Fruit fly (Drosophila melanogaster): ENCODE data around the gene atms.

Gene atms

dm6 chr3R:4804126-4804649 lies 54.4 kb downstream of the atms start (continued):
- TF ChIP-seq CG10543 (GFP tag; optimal IDR thresholded peaks at IDR 0.05) (peak; percentile 3), CG7357 (GFP tag; IDR thresholded peaks at IDR 0.05) (0 out of 3 replicates have a peak, but pooled peaks have one; percentile 17), CG30403 (GFP tag; optimal IDR thresholded peaks at IDR 0.05) (peak; percentile 21), HLH3B (GFP tag; IDR thresholded peaks at IDR 0.05) (no peak), stc (GFP tag; IDR thresholded peaks at IDR 0.05) (peak; percentile 5; the same call in 1 of the 2 replicates), crol (GFP tag; IDR thresholded peaks at IDR 0.05) (no peak), CG8281 (tag; optimal IDR thresholded peaks at IDR 0.05) (peak; percentile 1), nau (GFP tag; optimal IDR thresholded peaks at IDR 0.05) (no peak), CG16813 (GFP tag; IDR thresholded peaks at IDR 0.05; ENCODE audit: partially characterized antibody) (peak; percentile 24; the same call in 1 of the 3 replicates), unc-4 (GFP tag; IDR thresholded peaks at IDR 0.05; ENCODE audit: partially characterized antibody) (peak; percentile 52), sens (GFP tag) (peak; percentile 68), run (tag; optimal IDR thresholded peaks at IDR 0.05) (peak; percentile 17), CG6689 (GFP tag; IDR thresholded peaks at IDR 0.05) (peak; percentile 34; the same call in 1 of the 2 replicates), Max (GFP tag; optimal IDR thresholded peaks at IDR 0.05) (peak; percentile 38), ewg (GFP tag; optimal IDR thresholded peaks at IDR 0.05) (no peak), lmd (GFP tag; IDR thresholded peaks at IDR 0.05) (peak; percentile 41), HmgD (GFP tag; optimal IDR thresholded peaks at IDR 0.05) (no peak), CG6175 (GFP tag; IDR thresholded peaks at IDR 0.05) (peak; percentile 91), vnd (GFP tag; IDR thresholded peaks at IDR 0.05; ENCODE audit: partially characterized antibody) (0 out of 3 replicates have a peak, but pooled peaks have one; percentile 8), CG1792 (GFP tag; optimal IDR thresholded peaks at IDR 0.05) (no peak), ind (GFP tag; optimal IDR thresholded peaks at IDR 0.05) (no peak), CG15514 (GFP tag; optimal IDR thresholded peaks at IDR 0.05) (no peak), CG4404 (GFP tag; IDR thresholded peaks at IDR 0.05) (no peak), wek (GFP tag; optimal IDR thresholded peaks at IDR 0.05) (no peak), CG4424 (GFP tag; optimal IDR thresholded peaks at IDR 0.05) (peak; percentile 38), mirr (GFP tag; optimal IDR thresholded peaks at IDR 0.05) (peak; percentile 51), CG18262 (tag; optimal IDR thresholded peaks at IDR 0.05) (peak; percentile 23), Elba2 (GFP tag; optimal IDR thresholded peaks at IDR 0.05) (no peak), bbx (GFP tag; IDR thresholded peaks at IDR 0.05; ENCODE audit: partially characterized antibody) (no peak), CG8359 (GFP tag; optimal IDR thresholded peaks at IDR 0.05; ENCODE audit: borderline replicate concordance) (no peak), Ssrp (tag; optimal IDR thresholded peaks at IDR 0.05) (peak; percentile 9), CG17361 (GFP tag; IDR thresholded peaks at IDR 0.05) (no peak), CG2889 (GFP tag; IDR thresholded peaks at IDR 0.05) (0 out of 3 replicates have a peak, but pooled peaks have one; percentile 7), crp (GFP tag; optimal IDR thresholded peaks at IDR 0.05) (peak in 1 of 2 experiments; percentile 8), CG5180 (GFP tag; optimal IDR thresholded peaks at IDR 0.05) (no peak), Xrp1 (GFP tag; IDR thresholded peaks at IDR 0.05) (peak; percentile 48; the same call in 1 of the 2 replicates), Gsc (GFP tag; IDR thresholded peaks at IDR 0.05) (no peak), jumu (GFP tag; optimal IDR thresholded peaks at IDR 0.05) (no peak), Eip74EF (GFP tag; optimal IDR thresholded peaks at IDR 0.05) (no peak), CG9817 (tag; optimal IDR thresholded peaks at IDR 0.05) (peak; percentile 39), CHES-1-like (GFP tag; optimal IDR thresholded peaks at IDR 0.05) (no peak), NK7.1 (GFP tag; optimal IDR thresholded peaks at IDR 0.05) (no peak), CG8478 (optimal IDR thresholded peaks at IDR 0.05) (no peak), Rx (GFP tag; IDR thresholded peaks at IDR 0.05) (0 out of 2 replicates have a peak, but pooled peaks have one; percentile 6), rib (GFP tag; IDR thresholded peaks at IDR 0.05) (0 out of 2 replicates have a peak, but pooled peaks have one; percentile 33), Stat92E (GFP tag; optimal IDR thresholded peaks at IDR 0.05) (no peak), CG2199 (GFP tag; IDR thresholded peaks at IDR 0.05) (peak; percentile 94), CG2678 (tag; optimal IDR thresholded peaks at IDR 0.05) (peak; percentile 40), CG17385 (GFP tag; optimal IDR thresholded peaks at IDR 0.05) (peak; percentile 13)
